Fruit fly (Drosophila melanogaster): Measurements from ENCODE around the gene CG4042.

Gene CG4042

dm6 chr3L:20730323-20731238 lies 40.7 kb downstream of the CG4042 start, which contains the start of gene CG13252:
CG13252 (plus strand) TSS chr3L:20730591.
- TF ChIP-seq EcR (GFP tag; optimal IDR thresholded peaks at IDR 0.05) (no peak), Dll (optimal IDR thresholded peaks at IDR 0.05) (peak; percentile 84)

- TF ChIP-seq CG8478 (optimal IDR thresholded peaks at IDR 0.05) = no peak
- TF ChIP-seq EcR (GFP tag; optimal IDR thresholded peaks at IDR 0.05) = no peak
- no peak for TF ChIP-seq Dll (optimal IDR thresholded peaks at IDR 0.05)
- no peak for TF ChIP-seq pan (optimal IDR thresholded peaks at IDR 0.05)
- no peak for TF ChIP-seq usp (GFP tag; optimal IDR thresholded peaks at IDR 0.05)
- no peak for TF ChIP-seq psq (optimal IDR thresholded peaks at IDR 0.05)
These were observed 41.9 kb downstream of the CG4042 start for dm6 chr3L:20729415-20729814.

All from whole organism.